Worm (Caenorhabditis elegans) whole organism, late embryonic: ENCODE results near the gene F11A5.5.

Experiments used
- C08G9.2 ChIP-seq: sonication (generic microtip); optimal IDR thresholded peaks from 2 replicates; lab custom pipeline; 2016; ENCODE audit warnings: mild to moderate bottlenecking, missing genetic modification characterization, moderate library complexity, missing compliant biosample characterization
- C38D4.7 ChIP-seq: fragments of 200-800 bp; sonication (Bioruptor generic); optimal IDR thresholded peaks from 2 replicates; lab custom pipeline; 2018; ENCODE audit warnings: mild to moderate bottlenecking, missing genetic modification characterization, moderate library complexity, missing compliant biosample characterization
- Y22D7AL.16 ChIP-seq: sonication (generic microtip); optimal IDR thresholded peaks from 2 replicates; lab custom pipeline; 2016; ENCODE audit warnings: missing genetic modification characterization, missing compliant biosample characterization
- ahr-1 ChIP-seq: sonication (generic microtip); optimal IDR thresholded peaks from 2 replicates; lab custom pipeline; 2016; ENCODE audit warnings: missing genetic modification characterization, missing compliant biosample characterization
- ama-1 ChIP-seq: fragments of 150-350 bp; optimal IDR thresholded peaks from 2 replicates; lab custom pipeline; 2014
- ceh-18 ChIP-seq: sonication (generic microtip); optimal IDR thresholded peaks from 2 replicates; lab custom pipeline; 2016; ENCODE audit warnings: missing genetic modification characterization, missing compliant biosample characterization
- ceh-19 ChIP-seq: fragments of 200-800 bp; sonication (Bioruptor generic); optimal IDR thresholded peaks from 2 replicates; lab custom pipeline; 2018; ENCODE audit warnings: mild to moderate bottlenecking, missing genetic modification characterization, missing compliant biosample characterization
- ceh-2 ChIP-seq: sonication (generic microtip); optimal IDR thresholded peaks from 2 replicates; lab custom pipeline; 2016; ENCODE audit warnings: missing genotype, missing genetic modification characterization, missing compliant biosample characterization
- ceh-22 ChIP-seq: sonication (generic microtip); optimal IDR thresholded peaks from 2 replicates; lab custom pipeline; 2017; ENCODE audit warnings: missing biosample characterization, missing genetic modification characterization
- ceh-31 ChIP-seq: sonication (generic microtip); optimal IDR thresholded peaks from 2 replicates; lab custom pipeline; 2016; ENCODE audit warnings: missing genetic modification characterization, missing compliant biosample characterization
- ceh-34 ChIP-seq: sonication (generic microtip); optimal IDR thresholded peaks from 2 replicates; lab custom pipeline; 2016; ENCODE audit warnings: mild to moderate bottlenecking, missing genetic modification characterization, missing compliant biosample characterization
- ceh-45 ChIP-seq: fragments of 200-800 bp; sonication (Bioruptor generic); IDR thresholded peaks from 2 replicates; pipeline ENCODE4 v1.3.6; 2022; ENCODE audit warnings: missing genetic modification reagents, missing genetic modification characterization, missing compliant biosample characterization
- ceh-6 ChIP-seq: fragments of 200-800 bp; sonication (Bioruptor generic); optimal IDR thresholded peaks from 2 replicates; lab custom pipeline; 2018; ENCODE audit warnings: mild to moderate bottlenecking, missing genetic modification characterization, missing compliant biosample characterization
- dmd-4 ChIP-seq: sonication (generic microtip); optimal IDR thresholded peaks from 2 replicates; lab custom pipeline; 2016; ENCODE audit warnings: borderline replicate concordance, missing genetic modification characterization, missing compliant biosample characterization
- dve-1 ChIP-seq: sonication (generic microtip); optimal IDR thresholded peaks from 2 replicates; lab custom pipeline; 2017; ENCODE audit warnings: antibody characterized with exemption, mild to moderate bottlenecking, missing genetic modification characterization, missing compliant biosample characterization
- eyg-1 ChIP-seq: sonication (generic microtip); optimal IDR thresholded peaks from 2 replicates; lab custom pipeline; 2016; ENCODE audit warnings: missing genotype, missing genetic modification characterization, missing compliant biosample characterization
- fax-1 ChIP-seq: sonication (generic microtip); optimal IDR thresholded peaks from 2 replicates; lab custom pipeline; 2016; ENCODE audit warnings: missing genotype, missing genetic modification characterization, missing compliant biosample characterization
- fkh-10 ChIP-seq: fragments of 150-350 bp; optimal IDR thresholded peaks from 2 replicates; lab custom pipeline; 2014; ENCODE audit warnings: missing biosample characterization, missing genetic modification reagents, missing genetic modification characterization
- gmeb-2 ChIP-seq: sonication (generic microtip); optimal IDR thresholded peaks from 2 replicates; lab custom pipeline; 2016; ENCODE audit warnings: missing genetic modification characterization, inconsistent platforms, missing compliant biosample characterization
- hlh-13 ChIP-seq: fragments of 200-800 bp; sonication (Bioruptor generic); optimal IDR thresholded peaks from 2 replicates; lab custom pipeline; 2018; ENCODE audit warnings: mild to moderate bottlenecking, missing genetic modification characterization, missing compliant biosample characterization
- hlh-15 ChIP-seq: sonication (generic microtip); optimal IDR thresholded peaks from 2 replicates; lab custom pipeline; 2016; ENCODE audit warnings: missing genetic modification characterization, missing compliant biosample characterization
- hlh-30 ChIP-seq: sonication (generic microtip); optimal IDR thresholded peaks from 2 replicates; lab custom pipeline; 2017; ENCODE audit warnings: antibody characterized with exemption, missing genetic modification characterization, missing compliant biosample characterization; ENCODE audit not compliant: insufficient read depth
- hlh-6 ChIP-seq: sonication (generic microtip); optimal IDR thresholded peaks from 2 replicates; lab custom pipeline; 2016; ENCODE audit warnings: missing genotype, missing genetic modification characterization, missing compliant biosample characterization
- hlh-8 ChIP-seq: sonication (generic microtip); optimal IDR thresholded peaks from 2 replicates; lab custom pipeline; 2016; ENCODE audit warnings: missing genotype, missing genetic modification characterization, missing compliant biosample characterization
- lin-11 ChIP-seq: fragments of 200-800 bp; sonication (Bioruptor generic); optimal IDR thresholded peaks from 2 replicates; lab custom pipeline; 2018; ENCODE audit warnings: mild to moderate bottlenecking, missing genetic modification characterization, missing compliant biosample characterization
- nhr-232 ChIP-seq: sonication (generic microtip); optimal IDR thresholded peaks from 2 replicates; lab custom pipeline; 2016; ENCODE audit warnings: missing genetic modification characterization, missing compliant biosample characterization
- npax-4 ChIP-seq: sonication (generic microtip); optimal IDR thresholded peaks from 2 replicates; lab custom pipeline; 2016; ENCODE audit warnings: missing genetic modification characterization, missing compliant biosample characterization
- odd-2 ChIP-seq: sonication (generic microtip); optimal IDR thresholded peaks from 2 replicates; lab custom pipeline; 2017; ENCODE audit warnings: antibody characterized with exemption, mild to moderate bottlenecking, missing genetic modification characterization, missing compliant biosample characterization
- pat-9 ChIP-seq: fragments of 200-800 bp; sonication (Bioruptor generic); optimal IDR thresholded peaks from 2 replicates; lab custom pipeline; 2018; ENCODE audit warnings: mild to moderate bottlenecking, missing genetic modification characterization, moderate library complexity, missing compliant biosample characterization
- pqm-1 ChIP-seq: sonication (generic microtip); optimal IDR thresholded peaks from 2 replicates; lab custom pipeline; 2016; ENCODE audit warnings: missing genetic modification characterization, missing compliant biosample characterization
- pros-1 ChIP-seq: fragments of 150-350 bp; optimal IDR thresholded peaks from 2 replicates; lab custom pipeline; 2014; ENCODE audit warnings: missing biosample characterization, missing genetic modification reagents, missing genetic modification characterization
- ref-2 ChIP-seq: sonication (generic microtip); optimal IDR thresholded peaks from 2 replicates; lab custom pipeline; 2016; ENCODE audit warnings: missing genetic modification characterization, missing compliant biosample characterization
- rnt-1 ChIP-seq: sonication (generic microtip); optimal IDR thresholded peaks from 2 replicates; lab custom pipeline; 2016; ENCODE audit warnings: missing genetic modification characterization, missing compliant biosample characterization
- sox-4 ChIP-seq: sonication (generic microtip); optimal IDR thresholded peaks from 2 replicates; lab custom pipeline; 2017; ENCODE audit warnings: mild to moderate bottlenecking, missing genetic modification characterization, inconsistent platforms, missing compliant biosample characterization
- tbx-7 ChIP-seq: sonication (generic microtip); optimal IDR thresholded peaks from 2 replicates; lab custom pipeline; 2016; ENCODE audit warnings: missing genotype, missing genetic modification characterization, missing compliant biosample characterization
- ttx-3 ChIP-seq: sonication (generic microtip); optimal IDR thresholded peaks from 2 replicates; lab custom pipeline; 2016; ENCODE audit warnings: missing genetic modification reagents, missing genetic modification characterization, missing compliant biosample characterization
- unc-55 ChIP-seq: sonication (generic microtip); optimal IDR thresholded peaks from 2 replicates; lab custom pipeline; 2017; ENCODE audit warnings: missing biosample characterization, missing genetic modification reagents, missing genetic modification characterization
- unc-86 ChIP-seq: sonication (generic microtip); optimal IDR thresholded peaks from 2 replicates; lab custom pipeline; 2016; ENCODE audit warnings: missing genetic modification characterization, missing compliant biosample characterization

The F11A5.5 gene

DNA sequence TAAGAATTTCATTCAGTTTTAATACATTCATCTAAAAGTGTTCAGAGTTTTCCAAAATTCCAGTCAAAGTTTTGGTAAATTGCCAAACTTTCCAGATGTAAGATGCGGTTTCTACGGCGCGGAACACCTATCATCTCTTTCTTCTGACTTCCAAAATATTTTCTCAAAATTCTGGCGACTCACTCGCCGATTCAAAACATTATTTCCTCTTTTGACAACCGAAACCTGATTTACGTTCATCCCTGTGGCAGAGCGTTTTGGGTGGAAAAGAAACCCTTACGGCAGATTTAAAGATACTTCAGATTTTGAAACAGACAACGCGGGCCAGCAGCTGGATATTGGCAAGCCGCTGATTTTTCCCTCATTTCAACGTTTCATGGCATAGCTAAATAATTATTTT lies at the start of gene F11A5.5:
F11A5.5 (plus strand) TSS at position 301 of the 400 bp plus-strand sequence.
- TF ChIP-seq dmd-4 (tag; lab: Kevin White, UChicago) (no peak), ceh-6 (GFP tag; lab: Kevin White, UChicago) (no peak), lin-11 (tag; lab: Kevin White, UChicago) (no peak), unc-86 (tag; lab: Kevin White, UChicago) (no peak), hlh-30 (tag; lab: Kevin White, UChicago) (no peak), ceh-18 (tag; lab: Kevin White, UChicago) (no peak), hlh-13 (no peak), eyg-1 (no peak), ceh-34 (no peak), ceh-2 (no peak), sox-4 (tag; lab: Kevin White, UChicago) (no peak), pat-9 (tag; lab: Kevin White, UChicago) (no peak)

ce11 chrV:16148805-16149204 lies 49.3 kb upstream of the F11A5.5 start, which contains the start of gene F10A3.4:
Gene F10A3.4 (plus strand): TSS chrV:16149105.
- TF ChIP-seq fax-1 (tag; lab: Kevin White, UChicago) (no peak), hlh-15 (no peak), ref-2 (no peak), unc-86 (tag; lab: Kevin White, UChicago) (no peak), lin-11 (tag; lab: Kevin White, UChicago) (no peak), C38D4.7 (GFP tag; lab: Kevin White, UChicago) (no peak), fkh-10 (GFP tag; lab: Kevin White, UChicago) (no peak), pqm-1 (tag; lab: Kevin White, UChicago) (no peak), ceh-2 (no peak), hlh-6 (tag; lab: Kevin White, UChicago) (no peak), dve-1 (no peak), ttx-3 (no peak), ceh-18 (tag; lab: Kevin White, UChicago) (no peak), ceh-31 (no peak), ceh-19 (GFP tag; lab: Kevin White, UChicago) (no peak), unc-55 (GFP tag; lab: Kevin White, UChicago) (no peak), rnt-1 (tag; lab: Kevin White, UChicago) (no peak), eyg-1 (no peak)

- TF ChIP-seq gmeb-2 (tag; lab: Kevin White, UChicago) = no peak
- no peak for TF ChIP-seq ama-1 (lab: Kevin White, UChicago)
- no peak for TF ChIP-seq ahr-1 (tag; lab: Kevin White, UChicago)
- no peak for TF ChIP-seq dmd-4 (tag; lab: Kevin White, UChicago)
- TF ChIP-seq Y22D7AL.16 = no peak
- TF ChIP-seq ttx-3 = no peak
- TF ChIP-seq odd-2 = no peak
- TF ChIP-seq ceh-45 (GFP tag; lab: Robert Waterston, UW) = no peak
- no peak for TF ChIP-seq C08G9.2 (tag; lab: Kevin White, UChicago)
- no peak for TF ChIP-seq hlh-8
- no peak for TF ChIP-seq npax-4 (tag; lab: Kevin White, UChicago)
- TF ChIP-seq tbx-7 (tag; lab: Kevin White, UChicago) = no peak
- no peak for TF ChIP-seq pros-1 (tag; lab: Kevin White, UChicago)
- no peak for TF ChIP-seq lin-11 (tag; lab: Kevin White, UChicago)
- no peak for TF ChIP-seq hlh-30 (tag; lab: Kevin White, UChicago)
- no peak for TF ChIP-seq eyg-1
- no peak for TF ChIP-seq nhr-232
- TF ChIP-seq ceh-19 (GFP tag; lab: Kevin White, UChicago) = no peak
- TF ChIP-seq ceh-34 = no peak
- no peak for TF ChIP-seq ceh-22 (tag; lab: Kevin White, UChicago)
- TF ChIP-seq, all 69 proteins: peak for 0
Measured at ce11 chrV:16153375-16153774, 44.7 kb upstream of the F11A5.5 start, which contains the start of gene str-254. Gene str-254 (minus strand): TSS chrV:16153475.
